Fruit fly (Drosophila melanogaster) whole organism, embryonic: ENCODE data around the gene Lsp2.

Experiments used
- Antp ChIP-seq: fragments of 200-800 bp; sonication (Bioruptor generic); optimal IDR thresholded peaks from 3 replicates; lab custom pipeline; 2016; ENCODE audit warnings: missing biosample characterization, missing genetic modification characterization
- Asciz ChIP-seq: fragments of 200-800 bp; sonication (Bioruptor generic); optimal IDR thresholded peaks from 2 replicates; lab custom pipeline; 2017; ENCODE audit warnings: missing biosample characterization, mild to moderate bottlenecking, missing genetic modification characterization, missing genetic modification reagents
- B-H1 ChIP-seq: fragments of 200-800 bp; sonication (Bioruptor generic); IDR thresholded peaks from 3 replicates; pipeline ENCODE4 v1.3.6; 2022; ENCODE audit warnings: missing biosample characterization, missing genetic modification characterization
- CG10209 ChIP-seq: fragments of 200-800 bp; sonication (Bioruptor generic); optimal IDR thresholded peaks from 3 replicates; lab custom pipeline; 2017; ENCODE audit warnings: missing biosample characterization, mild to moderate bottlenecking, missing genetic modification characterization, missing genetic modification reagents
- CG10267 ChIP-seq: fragments of 200-800 bp; sonication (Bioruptor generic); optimal IDR thresholded peaks from 2 replicates; lab custom pipeline; 2018; ENCODE audit warnings: missing biosample characterization, mild to moderate bottlenecking, missing genetic modification characterization, moderate library complexity
- CG12071 ChIP-seq: fragments of 200-800 bp; sonication (Bioruptor generic); optimal IDR thresholded peaks from 3 replicates; lab custom pipeline; 2018; ENCODE audit warnings: missing biosample characterization, mild to moderate bottlenecking, missing genetic modification characterization
- CG12391 ChIP-seq: fragments of 200-800 bp; sonication (Bioruptor generic); optimal IDR thresholded peaks from 3 replicates; lab custom pipeline; 2018; ENCODE audit warnings: missing biosample characterization, mild to moderate bottlenecking, missing genetic modification characterization, moderate library complexity
- CG15269 ChIP-seq: fragments of 200-800 bp; sonication (Bioruptor generic); optimal IDR thresholded peaks from 2 replicates; lab custom pipeline; 2018; ENCODE audit warnings: missing biosample characterization, mild to moderate bottlenecking, missing genetic modification characterization, moderate library complexity
- CG15514 ChIP-seq: fragments of 200-800 bp; sonication (Bioruptor generic); optimal IDR thresholded peaks from 3 replicates; lab custom pipeline; 2017; ENCODE audit warnings: missing biosample characterization, missing genetic modification characterization, mild to moderate bottlenecking, moderate library complexity, missing genetic modification reagents
- CG15696 ChIP-seq: fragments of 200-800 bp; sonication (Bioruptor generic); optimal IDR thresholded peaks from 2 replicates; lab custom pipeline; 2019; ENCODE audit warnings: missing biosample characterization, mild to moderate bottlenecking, missing genetic modification characterization, moderate library complexity
- CG16863 ChIP-seq: fragments of 200-800 bp; sonication (Bioruptor generic); optimal IDR thresholded peaks from 3 replicates; lab custom pipeline; 2016; ENCODE audit warnings: missing biosample characterization, missing genetic modification characterization
- CG17328 ChIP-seq: fragments of 200-800 bp; sonication (Bioruptor generic); IDR thresholded peaks from 2 replicates; pipeline ENCODE4 v1.3.6; 2022; ENCODE audit warnings: missing biosample characterization, missing genetic modification characterization
- CG2678 ChIP-seq: fragments of 200-800 bp; sonication (Bioruptor generic); optimal IDR thresholded peaks from 3 replicates; lab custom pipeline; 2019; ENCODE audit warnings: missing biosample characterization, mild to moderate bottlenecking, missing genetic modification characterization, moderate library complexity
- CG31224 ChIP-seq: fragments of 200-800 bp; sonication (Bioruptor generic); IDR thresholded peaks from 2 replicates; pipeline ENCODE4 v1.3.6; 2022; ENCODE audit warnings: missing biosample characterization, missing genetic modification characterization
- CG32772 ChIP-seq: fragments of 200-800 bp; sonication (Bioruptor generic); IDR thresholded peaks from 2 replicates; pipeline ENCODE4 v1.3.6; 2022; ENCODE audit warnings: missing biosample characterization, missing genetic modification characterization
- CG34422 ChIP-seq: fragments of 200-800 bp; sonication (Bioruptor generic); IDR thresholded peaks from 3 replicates; pipeline ENCODE4 v1.3.6; 2022; ENCODE audit warnings: missing biosample characterization, missing genetic modification characterization
- CG8359 ChIP-seq: fragments of 200-800 bp; sonication (Bioruptor generic); optimal IDR thresholded peaks from 2 replicates; lab custom pipeline; 2017; ENCODE audit warnings: missing biosample characterization, mild to moderate bottlenecking, missing genetic modification characterization, borderline replicate concordance
- CG8388 ChIP-seq: fragments of 200-800 bp; sonication (Bioruptor generic); optimal IDR thresholded peaks from 2 replicates; lab custom pipeline; 2019; ENCODE audit warnings: missing biosample characterization, mild to moderate bottlenecking, missing genetic modification characterization, moderate library complexity
- CG9876 ChIP-seq: fragments of 200-800 bp; sonication (Bioruptor generic); optimal IDR thresholded peaks from 2 replicates; lab custom pipeline; 2016; ENCODE audit warnings: missing biosample characterization, missing genetic modification characterization
- CoRest ChIP-seq: fragments of 200-800 bp; sonication (Bioruptor generic); optimal IDR thresholded peaks from 3 replicates; lab custom pipeline; 2018; ENCODE audit warnings: missing biosample characterization, mild to moderate bottlenecking, missing genetic modification characterization, moderate library complexity
- Drgx ChIP-seq: fragments of 200-800 bp; sonication (Bioruptor generic); IDR thresholded peaks from 2 replicates; pipeline ENCODE4 v1.3.6; 2022; ENCODE audit warnings: missing biosample characterization, missing genetic modification characterization
- E2f2 ChIP-seq: fragments of 200-800 bp; sonication (Bioruptor generic); IDR thresholded peaks from 2 replicates; pipeline ENCODE4 v1.3.6; 2022; ENCODE audit warnings: missing biosample characterization, missing genetic modification characterization
- HLH54F ChIP-seq: fragments of 200-800 bp; sonication (Bioruptor generic); optimal IDR thresholded peaks from 3 replicates; lab custom pipeline; 2016; ENCODE audit warnings: missing biosample characterization, missing genetic modification characterization
- HmgZ ChIP-seq: fragments of 200-800 bp; sonication (Bioruptor generic); optimal IDR thresholded peaks from 2 replicates; lab custom pipeline; 2018; ENCODE audit warnings: missing biosample characterization, mild to moderate bottlenecking, missing genetic modification characterization
- Mrtf ChIP-seq: fragments of 200-800 bp; sonication (Bioruptor generic); IDR thresholded peaks from 3 replicates; pipeline ENCODE4 v1.3.6; 2022; ENCODE audit warnings: missing biosample characterization, missing genetic modification characterization
- Trl ChIP-seq, 3 experiments: fragments of >200 bp in 2 of 3; fragments of 200-800 bp in 1 of 3; sonication (Bioruptor generic) in 1 of 3; optimal IDR thresholded peaks; 2 replicates in 1 of 3; 3 replicates in 2 of 3; lab custom pipeline; 2016 to 2017; ENCODE audit warnings: missing biosample characterization in 1 of 3, missing genetic modification characterization in 1 of 3
- Xbp1 ChIP-seq: fragments of 200-800 bp; sonication (Bioruptor generic); optimal IDR thresholded peaks from 3 replicates; lab custom pipeline; 2016; ENCODE audit warnings: missing biosample characterization, mild to moderate bottlenecking, missing genetic modification characterization
- Xrp1 ChIP-seq: fragments of 200-800 bp; sonication (Bioruptor generic); IDR thresholded peaks from 2 replicates; pipeline ENCODE4 v1.3.6; 2022; ENCODE audit warnings: missing biosample characterization, missing genetic modification characterization
- ash1 ChIP-seq: fragments of 200-800 bp; sonication (Bioruptor generic); optimal IDR thresholded peaks from 2 replicates; lab custom pipeline; 2018; ENCODE audit warnings: missing biosample characterization, mild to moderate bottlenecking, missing genetic modification characterization
- croc ChIP-seq: fragments of 200-800 bp; sonication (Bioruptor generic); conservative IDR thresholded peaks from 3 replicates; pipeline ENCODE4 v1.3.6; 2022; ENCODE audit warnings: missing biosample characterization, missing genetic modification characterization
- dmrt99B ChIP-seq: fragments of 200-800 bp; sonication (Bioruptor generic); optimal IDR thresholded peaks from 2 replicates; lab custom pipeline; 2018; ENCODE audit warnings: missing biosample characterization, mild to moderate bottlenecking, missing genetic modification characterization, moderate library complexity
- hkb ChIP-seq, 2 experiments: fragments of 200-800 bp in 1 of 2; fragments of >200 bp in 1 of 2; sonication (Bioruptor generic) in 1 of 2; IDR thresholded peaks in 1 of 2; optimal IDR thresholded peaks in 1 of 2; 2 replicates each; pipeline versions ENCODE4 v1.3.6 to Lab custom; 2017 to 2022; ENCODE audit warnings: missing biosample characterization in 1 of 2, missing genetic modification characterization in 1 of 2
- lab ChIP-seq: fragments of 200-800 bp; sonication (Bioruptor generic); optimal IDR thresholded peaks from 3 replicates; lab custom pipeline; 2017; ENCODE audit warnings: missing biosample characterization, missing genetic modification characterization, mild to moderate bottlenecking, moderate library complexity, missing genetic modification reagents
- tio ChIP-seq: fragments of 200-800 bp; sonication (Bioruptor generic); optimal IDR thresholded peaks from 2 replicates; lab custom pipeline; 2017; ENCODE audit warnings: missing biosample characterization, missing genetic modification characterization, inconsistent platforms
- unpg ChIP-seq: fragments of 200-800 bp; sonication (Bioruptor generic); optimal IDR thresholded peaks from 3 replicates; lab custom pipeline; 2018; ENCODE audit warnings: missing biosample characterization, mild to moderate bottlenecking, missing genetic modification characterization, moderate library complexity
- zf30C ChIP-seq: fragments of 200-800 bp; sonication (Bioruptor generic); optimal IDR thresholded peaks from 3 replicates; lab custom pipeline; 2018; ENCODE audit warnings: missing biosample characterization, mild to moderate bottlenecking, missing genetic modification characterization

Lsp2 gene

dm6 chr3L:12096799-12097662 is 32.2 kb upstream of the Lsp2 start (continued):
- TF ChIP-seq B-H1 (GFP tag; lab: Robert Waterston, UW) (no peak), lab (GFP tag; lab: Kevin White, UChicago) (peak; percentile 31), CG12391 (tag; lab: Kevin White, UChicago) (peak; percentile 34), croc (GFP tag; lab: Robert Waterston, UW) (no peak), CG15696 (tag; lab: Kevin White, UChicago) (peak; percentile 16), Trl (optimal IDR thresholded peaks at IDR 0.05; lab: Kevin White, UChicago) (no peak), Trl (GFP tag; optimal IDR thresholded peaks at IDR 0.05; lab: Kevin White, UChicago) (no peak), hkb (optimal IDR thresholded peaks at IDR 0.05; lab: Kevin White, UChicago) (no peak), hkb (GFP tag; IDR thresholded peaks at IDR 0.05; lab: Robert Waterston, UW) (0 out of 2 replicates have a peak, but pooled peaks have one; percentile 14), HLH54F (no peak), CG31224 (GFP tag; lab: Robert Waterston, UW) (no peak), unpg (peak; percentile 47), Xbp1 (GFP tag; lab: Kevin White, UChicago) (peak; percentile 43), CG10267 (tag; lab: Kevin White, UChicago) (peak; percentile 12), zf30C (GFP tag; lab: Kevin White, UChicago) (peak; percentile 24), CG15514 (no peak), tio (GFP tag; lab: Kevin White, UChicago) (peak; percentile 31), Mrtf (GFP tag; lab: Robert Waterston, UW) (no peak), CG34422 (no peak), CG10209 (GFP tag; lab: Kevin White, UChicago) (peak; percentile 22), dmrt99B (tag; lab: Kevin White, UChicago) (peak; percentile 28), CG9876 (GFP tag; lab: Kevin White, UChicago) (no peak), Antp (GFP tag; lab: Kevin White, UChicago) (no peak), ash1 (no peak), Asciz (GFP tag; lab: Kevin White, UChicago) (peak; percentile 22), Xrp1 (GFP tag; lab: Robert Waterston, UW) (peak; percentile 64), CoRest (tag; lab: Kevin White, UChicago) (peak; percentile 42), E2f2 (peak; percentile 30; the same call in 1 of the 2 replicates), CG17328 (peak; percentile 42; the same call in 1 of the 2 replicates), CG12071 (GFP tag; lab: Kevin White, UChicago) (no peak), CG15269 (tag; lab: Kevin White, UChicago) (peak; percentile 14), CG8359 (GFP tag; lab: Kevin White, UChicago) (no peak), Drgx (GFP tag; lab: Robert Waterston, UW) (peak; percentile 63; the same call in 1 of the 2 replicates), CG16863 (GFP tag; lab: Kevin White, UChicago) (no peak), HmgZ (tag; lab: Kevin White, UChicago) (no peak), CG32772 (no peak), CG8388 (GFP tag; lab: Kevin White, UChicago) (peak; percentile 41), CG2678 (tag; lab: Kevin White, UChicago) (peak; percentile 20)
